Fruit fly (Drosophila melanogaster) Kc167 (cell line): ENCODE results near the gene CG33299.

Source experiments
- Myc ChIP-seq: fragments of >200 bp; optimal IDR thresholded peaks from 2 replicates; lab custom pipeline; 2017; ENCODE audit warnings: missing external identifiers
- Sin3A ChIP-seq: fragments of >200 bp; optimal IDR thresholded peaks from 2 replicates; lab custom pipeline; 2018; ENCODE audit warnings: missing external identifiers
- insv ChIP-seq: fragments of >200 bp; optimal IDR thresholded peaks from 3 replicates; lab custom pipeline; 2018; ENCODE audit warnings: missing external identifiers
- psq ChIP-seq: fragments of >200 bp; optimal IDR thresholded peaks from 2 replicates; lab custom pipeline; 2017; ENCODE audit warnings: missing external identifiers

dm6 chr2L:9660516-9660920 is 4.1 kb downstream of the CG33299 start:
- no peak for TF ChIP-seq Myc (lab: Kevin White, UChicago)
- no peak for TF ChIP-seq Sin3A (lab: Kevin White, UChicago)
- no peak for TF ChIP-seq insv (lab: Kevin White, UChicago)
- TF ChIP-seq psq (lab: Kevin White, UChicago) = no peak
